Fruit fly (Drosophila melanogaster) whole organism, embryonic: ENCODE data around the gene CG16854.
A peak's percentile ranks its signal among the peaks of the same experiment; 100 is the strongest.

Experiments
- Adf1 ChIP-seq: fragments of 200-800 bp; sonication (Bioruptor generic); IDR thresholded peaks from 2 replicates; pipeline ENCODE4 v1.3.6; 2022; ENCODE audit warnings: missing biosample characterization, missing genetic modification characterization
- CG1024 ChIP-seq: fragments of 200-800 bp; sonication (Bioruptor generic); IDR thresholded peaks from 2 replicates; pipeline ENCODE4 v1.3.6; 2022; ENCODE audit warnings: missing biosample characterization, missing genetic modification characterization
- CG10959 ChIP-seq: fragments of 200-800 bp; sonication (Bioruptor generic); IDR thresholded peaks from 2 replicates; pipeline ENCODE4 v1.3.6; 2022; ENCODE audit warnings: missing biosample characterization, missing genetic modification characterization
- CG14050 ChIP-seq: fragments of 200-800 bp; sonication (Bioruptor generic); IDR thresholded peaks from 3 replicates; pipeline ENCODE4 v1.3.6; 2022; ENCODE audit warnings: missing biosample characterization, missing genetic modification characterization
- CG15514 ChIP-seq: fragments of 200-800 bp; sonication (Bioruptor generic); optimal IDR thresholded peaks from 3 replicates; lab custom pipeline; 2017; ENCODE audit warnings: missing biosample characterization, missing genetic modification characterization, mild to moderate bottlenecking, moderate library complexity, missing genetic modification reagents
- CG16863 ChIP-seq: fragments of 200-800 bp; sonication (Bioruptor generic); optimal IDR thresholded peaks from 3 replicates; lab custom pipeline; 2016; ENCODE audit warnings: missing biosample characterization, missing genetic modification characterization
- CG17385 ChIP-seq: fragments of 200-800 bp; sonication (Bioruptor generic); optimal IDR thresholded peaks from 3 replicates; lab custom pipeline; 2018; ENCODE audit warnings: missing biosample characterization, mild to moderate bottlenecking, missing genetic modification characterization
- CG17802 ChIP-seq: fragments of 200-800 bp; sonication (Bioruptor generic); optimal IDR thresholded peaks from 2 replicates; lab custom pipeline; 2018; ENCODE audit warnings: missing biosample characterization, mild to moderate bottlenecking, missing genetic modification characterization, moderate library complexity
- CG1792 ChIP-seq: fragments of 200-800 bp; sonication (Bioruptor generic); optimal IDR thresholded peaks from 2 replicates; lab custom pipeline; 2016; ENCODE audit warnings: missing biosample characterization, missing genetic modification characterization
- CG2129 ChIP-seq: fragments of 200-800 bp; sonication (Bioruptor generic); IDR thresholded peaks from 2 replicates; pipeline ENCODE4 v1.3.6; 2022; ENCODE audit warnings: missing biosample characterization, missing genetic modification characterization; ENCODE audit not compliant: partially characterized antibody
- CG2875 ChIP-seq: fragments of 200-800 bp; sonication (Bioruptor generic); optimal IDR thresholded peaks from 2 replicates; lab custom pipeline; 2017; ENCODE audit warnings: missing biosample characterization, mild to moderate bottlenecking, missing genetic modification characterization, missing genetic modification reagents
- CG30020 ChIP-seq: fragments of 200-800 bp; optimal IDR thresholded peaks from 2 replicates; lab custom pipeline; 2019; ENCODE audit warnings: missing biosample characterization, mild to moderate bottlenecking, missing genetic modification characterization, moderate library complexity
- CG3281 ChIP-seq: fragments of 200-800 bp; sonication (Bioruptor generic); optimal IDR thresholded peaks from 3 replicates; lab custom pipeline; 2017; ENCODE audit warnings: missing biosample characterization, mild to moderate bottlenecking, missing genetic modification characterization
- CG43689 ChIP-seq: fragments of 200-800 bp; sonication (Bioruptor generic); IDR thresholded peaks from 2 replicates; pipeline ENCODE4 v1.3.6; 2022; ENCODE audit warnings: missing biosample characterization, missing genetic modification characterization
- CG4404 ChIP-seq: fragments of 200-800 bp; sonication (Bioruptor generic); IDR thresholded peaks from 2 replicates; pipeline ENCODE4 v1.3.6; 2022; ENCODE audit warnings: missing biosample characterization, missing genetic modification characterization
- CG6689 ChIP-seq: fragments of 200-800 bp; sonication (Bioruptor generic); IDR thresholded peaks from 2 replicates; pipeline ENCODE4 v1.3.6; 2022; ENCODE audit warnings: missing biosample characterization, missing genetic modification characterization
- CG7786 ChIP-seq: fragments of 200-800 bp; sonication (Bioruptor generic); optimal IDR thresholded peaks from 2 replicates; lab custom pipeline; 2016; ENCODE audit warnings: missing biosample characterization, missing genetic modification characterization
- CG7928 ChIP-seq: fragments of 200-800 bp; sonication (Bioruptor generic); optimal IDR thresholded peaks from 2 replicates; lab custom pipeline; 2017; ENCODE audit warnings: missing biosample characterization, mild to moderate bottlenecking, missing genetic modification characterization
- CG8388 ChIP-seq: fragments of 200-800 bp; sonication (Bioruptor generic); optimal IDR thresholded peaks from 2 replicates; lab custom pipeline; 2019; ENCODE audit warnings: missing biosample characterization, mild to moderate bottlenecking, missing genetic modification characterization, moderate library complexity
- CG8765 ChIP-seq: fragments of 200-800 bp; sonication (Bioruptor generic); IDR thresholded peaks from 2 replicates; pipeline ENCODE4 v1.3.6; 2022; ENCODE audit warnings: missing biosample characterization, missing genetic modification characterization
- CG8924 ChIP-seq: fragments of 200-800 bp; optimal IDR thresholded peaks from 3 replicates; lab custom pipeline; 2019; ENCODE audit warnings: missing biosample characterization, mild to moderate bottlenecking, missing genetic modification characterization, moderate library complexity
- CG8944 ChIP-seq: fragments of 200-800 bp; sonication (Bioruptor generic); optimal IDR thresholded peaks from 3 replicates; lab custom pipeline; 2016; ENCODE audit warnings: missing biosample characterization, missing genetic modification characterization
- CG9215 ChIP-seq: fragments of 200-800 bp; sonication (Bioruptor generic); IDR thresholded peaks from 2 replicates; pipeline ENCODE4 v1.3.6; 2022; ENCODE audit warnings: missing biosample characterization, missing genetic modification characterization
- Chrac-16 ChIP-seq: fragments of 200-800 bp; sonication (Bioruptor generic); optimal IDR thresholded peaks from 3 replicates; lab custom pipeline; 2016; ENCODE audit warnings: missing biosample characterization, missing genetic modification characterization
- Dip3 ChIP-seq: fragments of 200-800 bp; sonication (Bioruptor generic); optimal IDR thresholded peaks from 3 replicates; lab custom pipeline; 2016; ENCODE audit warnings: missing biosample characterization, missing genetic modification characterization
- Dll ChIP-seq: fragments of 200-800 bp; sonication (Bioruptor generic); IDR thresholded peaks from 4 replicates; pipeline ENCODE4 v1.3.6; 2022; ENCODE audit warnings: missing biosample characterization, missing genetic modification characterization; ENCODE audit not compliant: partially characterized antibody
- ERR ChIP-seq: fragments of 200-800 bp; sonication (Bioruptor generic); optimal IDR thresholded peaks from 2 replicates; lab custom pipeline; 2016; ENCODE audit warnings: missing biosample characterization, missing genetic modification characterization
- Elba2 ChIP-seq: fragments of 200-800 bp; sonication (Bioruptor generic); optimal IDR thresholded peaks from 3 replicates; lab custom pipeline; 2016; ENCODE audit warnings: missing biosample characterization, missing genetic modification characterization
- Gug ChIP-seq: fragments of 200-800 bp; sonication (Bioruptor generic); IDR thresholded peaks from 4 replicates; pipeline ENCODE4 v1.3.6; 2022; ENCODE audit warnings: missing biosample characterization, missing genetic modification characterization
- Max ChIP-seq: fragments of 200-800 bp; sonication (Bioruptor generic); optimal IDR thresholded peaks from 2 replicates; lab custom pipeline; 2016; ENCODE audit warnings: missing biosample characterization, mild to moderate bottlenecking, missing genetic modification characterization
- Mrtf ChIP-seq: fragments of 200-800 bp; sonication (Bioruptor generic); IDR thresholded peaks from 3 replicates; pipeline ENCODE4 v1.3.6; 2022; ENCODE audit warnings: missing biosample characterization, missing genetic modification characterization
- Poxn ChIP-seq: fragments of 200-800 bp; sonication (Bioruptor generic); IDR thresholded peaks from 2 replicates; pipeline ENCODE4 v1.3.6; 2022; ENCODE audit warnings: missing biosample characterization, missing genetic modification characterization
- Ptx1 ChIP-seq: fragments of 200-800 bp; sonication (Bioruptor generic); IDR thresholded peaks from 2 replicates; pipeline ENCODE4 v1.3.6; 2022; ENCODE audit warnings: missing biosample characterization, missing genetic modification characterization
- Sox102F ChIP-seq: fragments of 200-800 bp; sonication (Bioruptor generic); optimal IDR thresholded peaks from 2 replicates; lab custom pipeline; 2018; ENCODE audit warnings: missing biosample characterization, mild to moderate bottlenecking, missing genetic modification characterization, moderate library complexity
- Stat92E ChIP-seq, 3 experiments: fragments of >200 bp in 2 of 3; fragments of 200-800 bp in 1 of 3; sonication (Bioruptor generic) in 1 of 3; optimal IDR thresholded peaks; 2 replicates each; lab custom pipeline; 2017 to 2019; ENCODE audit warnings: missing biosample characterization in 3 of 3, missing genetic modification characterization in 3 of 3, mild to moderate bottlenecking in 1 of 3, moderate library complexity in 1 of 3
- Xrp1 ChIP-seq: fragments of 200-800 bp; sonication (Bioruptor generic); IDR thresholded peaks from 2 replicates; pipeline ENCODE4 v1.3.6; 2022; ENCODE audit warnings: missing biosample characterization, missing genetic modification characterization
- abd-A ChIP-seq: fragments of 200-800 bp; sonication (Bioruptor generic); optimal IDR thresholded peaks from 3 replicates; lab custom pipeline; 2019; ENCODE audit warnings: missing biosample characterization, mild to moderate bottlenecking, missing genetic modification characterization, moderate library complexity
- amos ChIP-seq: fragments of 200-800 bp; sonication (Bioruptor generic); IDR thresholded peaks from 2 replicates; pipeline ENCODE4 v1.3.6; 2022; ENCODE audit warnings: missing biosample characterization, missing genetic modification characterization; ENCODE audit not compliant: partially characterized antibody
- ara ChIP-seq: fragments of 200-800 bp; sonication (Bioruptor generic); IDR thresholded peaks from 2 replicates; pipeline ENCODE4 v1.3.6; 2022; ENCODE audit warnings: missing biosample characterization, missing genetic modification characterization
- ato ChIP-seq: fragments of 200-800 bp; sonication (Bioruptor generic); IDR thresholded peaks from 2 replicates; pipeline ENCODE4 v1.3.6; 2022; ENCODE audit warnings: missing biosample characterization, missing genetic modification characterization; ENCODE audit not compliant: partially characterized antibody
- dimm ChIP-seq: fragments of 200-800 bp; sonication (Bioruptor generic); IDR thresholded peaks from 2 replicates; pipeline ENCODE4 v1.3.6; 2022; ENCODE audit warnings: missing biosample characterization, missing genetic modification characterization
- disco-r ChIP-seq: fragments of 200-800 bp; sonication (Bioruptor generic); optimal IDR thresholded peaks from 2 replicates; lab custom pipeline; 2016; ENCODE audit warnings: missing biosample characterization, missing genetic modification characterization
- dm ChIP-seq: fragments of 200-800 bp; sonication (Bioruptor generic); optimal IDR thresholded peaks from 3 replicates; lab custom pipeline; 2016; ENCODE audit warnings: missing biosample characterization, missing genetic modification characterization
- fru ChIP-seq: fragments of >200 bp; optimal IDR thresholded peaks from 2 replicates; lab custom pipeline; 2017
- hkb ChIP-seq, 2 experiments: fragments of 200-800 bp in 1 of 2; fragments of >200 bp in 1 of 2; sonication (Bioruptor generic) in 1 of 2; IDR thresholded peaks in 1 of 2; optimal IDR thresholded peaks in 1 of 2; 2 replicates each; pipeline versions ENCODE4 v1.3.6 to Lab custom; 2017 to 2022; ENCODE audit warnings: missing biosample characterization in 1 of 2, missing genetic modification characterization in 1 of 2
- pfk ChIP-seq: fragments of 200-800 bp; sonication (Bioruptor generic); optimal IDR thresholded peaks from 2 replicates; lab custom pipeline; 2018; ENCODE audit warnings: missing biosample characterization, mild to moderate bottlenecking, missing genetic modification characterization, moderate library complexity
- sens-2 ChIP-seq: fragments of 200-800 bp; sonication (Bioruptor generic); IDR thresholded peaks from 2 replicates; pipeline ENCODE4 v1.3.6; 2022; ENCODE audit warnings: missing biosample characterization, missing genetic modification characterization
- tup ChIP-seq: fragments of 200-800 bp; sonication (Bioruptor generic); optimal IDR thresholded peaks from 2 replicates; lab custom pipeline; 2016; ENCODE audit warnings: missing biosample characterization, mild to moderate bottlenecking, missing genetic modification characterization, moderate library complexity
- unpg ChIP-seq: fragments of 200-800 bp; sonication (Bioruptor generic); optimal IDR thresholded peaks from 3 replicates; lab custom pipeline; 2018; ENCODE audit warnings: missing biosample characterization, mild to moderate bottlenecking, missing genetic modification characterization, moderate library complexity
- wor ChIP-seq: fragments of 200-800 bp; sonication (Bioruptor generic); IDR thresholded peaks from 2 replicates; pipeline ENCODE4 v1.3.6; 2022; ENCODE audit warnings: missing biosample characterization, missing genetic modification characterization
- zen ChIP-seq: fragments of 200-800 bp; sonication (Bioruptor generic); optimal IDR thresholded peaks from 3 replicates; lab custom pipeline; 2018; ENCODE audit warnings: missing biosample characterization, mild to moderate bottlenecking, missing genetic modification characterization, moderate library complexity

Gene CG16854

dm6 chr2L:11106562-11106962 is 20.0 kb downstream of the CG16854 start, which contains the start of gene Reps (continued):
- TF ChIP-seq Chrac-16 (GFP tag; lab: Kevin White, UChicago), result peak; percentile 99
- peak; percentile 90 for TF ChIP-seq CG30020
- peak; percentile 98 for TF ChIP-seq wor
- peak; percentile 99 for TF ChIP-seq CG3281 (GFP tag; lab: Kevin White, UChicago)
- peak; percentile 97 for TF ChIP-seq CG8944 (GFP tag; lab: Kevin White, UChicago)
- TF ChIP-seq Xrp1 (GFP tag; lab: Robert Waterston, UW), result peak; percentile 99
- TF ChIP-seq CG2875 (GFP tag; lab: Kevin White, UChicago), result peak; percentile 97
- TF ChIP-seq unpg (GFP tag; lab: Kevin White, UChicago), result peak; percentile 99
- TF ChIP-seq CG1024 (GFP tag; lab: Robert Waterston, UW), result peak; percentile 96
- peak in 1 of 3 experiments; percentile 93 for TF ChIP-seq Stat92E (GFP tag; optimal IDR thresholded peaks at IDR 0.05; lab: Kevin White, UChicago)
- TF ChIP-seq CG15514 (GFP tag; lab: Kevin White, UChicago), result peak; percentile 99
- TF ChIP-seq Adf1 (GFP tag; lab: Robert Waterston, UW), result peak; percentile 86
- TF ChIP-seq Gug (GFP tag; lab: Robert Waterston, UW), result peak; percentile 99
- TF ChIP-seq Dip3 (GFP tag; lab: Kevin White, UChicago), result peak; percentile 98
- peak; percentile 99 for TF ChIP-seq CG10959 (GFP tag; lab: Robert Waterston, UW)
- peak; percentile 98 for TF ChIP-seq CG8924 (tag; lab: Kevin White, UChicago)
- peak; percentile 99 for TF ChIP-seq Max (GFP tag; lab: Kevin White, UChicago)
- TF ChIP-seq dm, result peak; percentile 95
- TF ChIP-seq disco-r, result peak; percentile 92
- peak; percentile 91 for TF ChIP-seq hkb (optimal IDR thresholded peaks at IDR 0.05; lab: Kevin White, UChicago)
- peak; percentile 99 for TF ChIP-seq hkb (GFP tag; IDR thresholded peaks at IDR 0.05; lab: Robert Waterston, UW)
- TF ChIP-seq ato, result peak; percentile 20; the same call in 1 of the 2 replicates
- peak; percentile 91 for TF ChIP-seq CG17802 (tag; lab: Kevin White, UChicago)
- TF ChIP-seq CG8388 (GFP tag; lab: Kevin White, UChicago), result peak; percentile 98
- TF ChIP-seq Ptx1, result peak; percentile 99
- peak; percentile 70 for TF ChIP-seq pfk (GFP tag; lab: Kevin White, UChicago)
- TF ChIP-seq abd-A, result no peak
- TF ChIP-seq CG1792 (GFP tag; lab: Kevin White, UChicago), result peak; percentile 95
- peak; percentile 99 for TF ChIP-seq Mrtf (GFP tag; lab: Robert Waterston, UW)
- TF ChIP-seq dimm (GFP tag; lab: Robert Waterston, UW), result peak; percentile 96
- peak; percentile 99 for TF ChIP-seq ara (GFP tag; lab: Robert Waterston, UW)
- peak; percentile 100 for TF ChIP-seq CG6689 (GFP tag; lab: Robert Waterston, UW)
- peak; percentile 100 for TF ChIP-seq CG7928 (GFP tag; lab: Kevin White, UChicago)
- TF ChIP-seq CG16863 (GFP tag; lab: Kevin White, UChicago), result peak; percentile 97
- TF ChIP-seq CG4404 (GFP tag; lab: Robert Waterston, UW), result peak; percentile 100
- TF ChIP-seq tup, result peak; percentile 97
- TF ChIP-seq zen (tag; lab: Kevin White, UChicago), result peak; percentile 99
- peak; percentile 95 for TF ChIP-seq Poxn (GFP tag; lab: Robert Waterston, UW)
- peak; percentile 97 for TF ChIP-seq CG43689 (GFP tag; lab: Robert Waterston, UW)
- peak; percentile 74 for TF ChIP-seq Dll (GFP tag; lab: Robert Waterston, UW)
- TF ChIP-seq sens-2 (GFP tag; lab: Robert Waterston, UW), result peak; percentile 98
- no peak for TF ChIP-seq CG2129 (GFP tag; lab: Robert Waterston, UW)
- TF ChIP-seq ERR (GFP tag; lab: Kevin White, UChicago), result peak; percentile 94
- TF ChIP-seq CG7786 (GFP tag; lab: Kevin White, UChicago), result peak; percentile 97
- TF ChIP-seq CG9215 (GFP tag; lab: Robert Waterston, UW), result peak; percentile 98
- peak; percentile 98 for TF ChIP-seq Sox102F
- peak; percentile 95 for TF ChIP-seq CG17385 (GFP tag; lab: Kevin White, UChicago)
- peak; percentile 99 for TF ChIP-seq CG14050
- peak; percentile 99 for TF ChIP-seq CG8765 (GFP tag; lab: Robert Waterston, UW)
- TF ChIP-seq Elba2, result peak; percentile 98
- no peak for TF ChIP-seq fru (lab: Kevin White, UChicago)
- TF ChIP-seq amos (GFP tag; lab: Robert Waterston, UW), result peak; percentile 66
